Worm (Caenorhabditis elegans): ENCODE measurements around the gene cki-2.

- no peak for TF ChIP-seq nhr-237 (tag; optimal IDR thresholded peaks at IDR 0.05)
- TF ChIP-seq nhr-11 (tag; optimal IDR thresholded peaks at IDR 0.05) = no peak
- no peak for TF ChIP-seq dsc-1 (tag; optimal IDR thresholded peaks at IDR 0.05)
- no peak for TF ChIP-seq lsy-2 (tag; optimal IDR thresholded peaks at IDR 0.05)
- TF ChIP-seq C34B4.2 (tag; optimal IDR thresholded peaks at IDR 0.05) = no peak
- no peak for TF ChIP-seq ztf-11 (tag; optimal IDR thresholded peaks at IDR 0.05)
- TF ChIP-seq tbx-2 (tag; optimal IDR thresholded peaks at IDR 0.05) = no peak
- TF ChIP-seq blmp-1 (tag; optimal IDR thresholded peaks at IDR 0.05) = peak; percentile 38
- no peak for TF ChIP-seq nhr-20 (tag; optimal IDR thresholded peaks at IDR 0.05)
- TF ChIP-seq ceh-82 (tag; optimal IDR thresholded peaks at IDR 0.05) = no peak
- no peak for TF ChIP-seq sox-4 (tag; optimal IDR thresholded peaks at IDR 0.05)
- TF ChIP-seq vab-15 (tag; optimal IDR thresholded peaks at IDR 0.05) = no peak
These were observed 14.4 kb upstream of the cki-2 start for ce11 chrII:7801899-7802298.

Measured in whole organism, L1 larva.